Worm (Caenorhabditis elegans) whole organism, L3 larva: ENCODE results near the gene srw-103.

ENCODE experiments used
- ZK546.5 ChIP-seq: sonication (generic microtip); optimal IDR thresholded peaks from 2 replicates; lab custom pipeline; 2017; ENCODE audit warnings: missing biosample characterization, missing genetic modification characterization
- ceh-16 ChIP-seq: sonication (generic microtip); optimal IDR thresholded peaks from 2 replicates; lab custom pipeline; 2017; ENCODE audit warnings: missing biosample characterization, missing genetic modification characterization
- elt-1 ChIP-seq: fragments of 150-350 bp; optimal IDR thresholded peaks from 2 replicates; lab custom pipeline; 2014; ENCODE audit warnings: missing biosample characterization, missing genetic modification characterization
- mdl-1 ChIP-seq: fragments of 150-350 bp; optimal IDR thresholded peaks from 2 replicates; lab custom pipeline; 2014; ENCODE audit warnings: missing biosample characterization, missing genetic modification characterization
- nhr-237 ChIP-seq: fragments of 150-350 bp; optimal IDR thresholded peaks from 2 replicates; lab custom pipeline; 2014; ENCODE audit warnings: missing biosample characterization, missing genetic modification characterization
- pqm-1 ChIP-seq: fragments of 150-350 bp; optimal IDR thresholded peaks from 2 replicates; lab custom pipeline; 2017; ENCODE audit warnings: missing biosample characterization, missing genetic modification characterization, inconsistent platforms
- sea-2 ChIP-seq: fragments of 150-350 bp; sonication (generic microtip); optimal IDR thresholded peaks from 4 replicates; lab custom pipeline; 2014; ENCODE audit warnings: missing biosample characterization, missing genetic modification reagents, missing genetic modification characterization

DNA sequence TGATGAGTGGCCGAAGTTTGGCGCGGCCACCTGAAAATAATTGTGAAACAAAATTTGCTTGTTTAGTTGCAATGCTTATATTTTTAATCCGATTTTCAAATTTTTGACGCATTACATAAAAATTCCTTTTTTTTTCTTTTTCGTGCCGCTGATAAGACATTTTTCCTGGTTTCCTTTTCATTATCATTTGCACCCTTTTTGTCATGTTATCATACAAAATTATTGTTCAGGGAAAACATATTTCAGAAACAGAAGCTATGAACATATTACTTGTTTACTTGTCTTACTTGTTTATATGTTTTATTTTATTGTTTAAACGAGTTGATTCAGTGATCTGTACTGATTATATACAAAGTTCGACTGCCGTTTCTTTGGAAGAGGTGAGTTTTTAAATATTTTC is 43.7 kb downstream of the srw-103 start, which contains the start of gene clec-205:
- TF ChIP-seq sea-2 (GFP tag; lab: Kevin White, UChicago) (no peak), mdl-1 (no peak), ZK546.5 (tag; lab: Kevin White, UChicago) (no peak), nhr-237 (tag; lab: Kevin White, UChicago) (no peak), elt-1 (tag; lab: Kevin White, UChicago) (no peak), pqm-1 (tag; lab: Kevin White, UChicago) (no peak), ceh-16 (tag; lab: Kevin White, UChicago) (no peak)
